Fruit fly (Drosophila melanogaster) whole organism, prepupa: ENCODE measurements around the gene CrebB.
A peak's percentile ranks its signal among the peaks of the same experiment; 100 is the strongest.

Experiments
- Blimp-1 ChIP-seq: fragments of 200-800 bp; sonication (Bioruptor generic); optimal IDR thresholded peaks from 3 replicates; lab custom pipeline; 2017; ENCODE audit warnings: missing biosample characterization, missing genetic modification characterization, mild to moderate bottlenecking, moderate library complexity, missing genetic modification reagents
- CG10631 ChIP-seq: fragments of 200-800 bp; sonication (Bioruptor generic); optimal IDR thresholded peaks from 2 replicates; lab custom pipeline; 2016; ENCODE audit warnings: missing biosample characterization, missing genetic modification characterization
- CG10669 ChIP-seq: fragments of 200-800 bp; sonication (Bioruptor generic); optimal IDR thresholded peaks from 3 replicates; lab custom pipeline; 2018; ENCODE audit warnings: missing biosample characterization, mild to moderate bottlenecking, missing genetic modification characterization, moderate library complexity
- CG15336 ChIP-seq: fragments of 200-800 bp; sonication (Bioruptor generic); IDR thresholded peaks from 2 replicates; pipeline ENCODE4 v1.3.6; 2022; ENCODE audit warnings: missing biosample characterization, missing genetic modification characterization
- CG1621 ChIP-seq: fragments of 200-800 bp; sonication (Bioruptor generic); optimal IDR thresholded peaks from 3 replicates; lab custom pipeline; 2018; ENCODE audit warnings: missing biosample characterization, mild to moderate bottlenecking, missing genetic modification characterization
- CG16779 ChIP-seq: fragments of 200-800 bp; sonication (Bioruptor generic); optimal IDR thresholded peaks from 3 replicates; lab custom pipeline; 2017; ENCODE audit warnings: missing biosample characterization, mild to moderate bottlenecking, missing genetic modification characterization
- CG3032 ChIP-seq: fragments of 200-800 bp; optimal IDR thresholded peaks from 2 replicates; lab custom pipeline; 2019; ENCODE audit warnings: missing biosample characterization, mild to moderate bottlenecking, missing genetic modification characterization, moderate library complexity
- CG31627 ChIP-seq: fragments of 200-800 bp; sonication (Bioruptor generic); optimal IDR thresholded peaks from 3 replicates; lab custom pipeline; 2016; ENCODE audit warnings: missing biosample characterization, missing genetic modification characterization
- CG32006 ChIP-seq: fragments of 200-800 bp; sonication (Bioruptor generic); optimal IDR thresholded peaks from 3 replicates; lab custom pipeline; 2017; ENCODE audit warnings: missing biosample characterization, mild to moderate bottlenecking, missing genetic modification characterization
- CG34406 ChIP-seq: fragments of 200-800 bp; sonication (Bioruptor generic); optimal IDR thresholded peaks from 3 replicates; lab custom pipeline; 2016; ENCODE audit warnings: missing biosample characterization, missing genetic modification characterization
- CG3919 ChIP-seq: fragments of 200-800 bp; sonication (Bioruptor generic); optimal IDR thresholded peaks from 3 replicates; lab custom pipeline; 2016; ENCODE audit warnings: missing biosample characterization, missing genetic modification characterization
- CG4318 ChIP-seq: fragments of 200-800 bp; sonication (Bioruptor generic); optimal IDR thresholded peaks from 3 replicates; lab custom pipeline; 2017; ENCODE audit warnings: missing biosample characterization, mild to moderate bottlenecking, missing genetic modification characterization
- CG6163 ChIP-seq: fragments of 200-800 bp; sonication (Bioruptor generic); IDR thresholded peaks from 3 replicates; pipeline ENCODE4 v1.3.6; 2022; ENCODE audit warnings: missing biosample characterization, missing genetic modification characterization
- CG6854 ChIP-seq: fragments of 200-800 bp; sonication (Bioruptor generic); optimal IDR thresholded peaks from 2 replicates; lab custom pipeline; 2017; ENCODE audit warnings: missing biosample characterization, mild to moderate bottlenecking, missing genetic modification characterization
- CG7368 ChIP-seq: fragments of 200-800 bp; sonication (Bioruptor generic); optimal IDR thresholded peaks from 3 replicates; lab custom pipeline; 2016; ENCODE audit warnings: missing biosample characterization, missing genetic modification characterization
- CG8119 ChIP-seq: fragments of 200-800 bp; sonication (Bioruptor generic); IDR thresholded peaks from 3 replicates; pipeline ENCODE4 v1.3.6; 2022; ENCODE audit warnings: missing biosample characterization, missing genetic modification characterization
- CG8632 ChIP-seq: fragments of 200-800 bp; sonication (Bioruptor generic); optimal IDR thresholded peaks from 3 replicates; lab custom pipeline; 2016; ENCODE audit warnings: missing biosample characterization, missing genetic modification characterization
- Eip78C ChIP-seq: fragments of 200-800 bp; sonication (Bioruptor generic); peaks from one replicate; lab custom pipeline; 2016; ENCODE audit warnings: missing biosample characterization, missing genetic modification characterization
- Ets96B ChIP-seq: fragments of 200-800 bp; optimal IDR thresholded peaks from 2 replicates; lab custom pipeline; 2019; ENCODE audit warnings: missing biosample characterization, mild to moderate bottlenecking, missing genetic modification characterization, moderate library complexity
- Gug ChIP-seq: fragments of 200-800 bp; sonication (Bioruptor generic); IDR thresholded peaks from 2 replicates; pipeline ENCODE4 v1.3.6; 2022; ENCODE audit warnings: missing biosample characterization, missing genetic modification characterization
- Hr39 ChIP-seq: fragments of 200-800 bp; sonication (Bioruptor generic); optimal IDR thresholded peaks from 2 replicates; lab custom pipeline; 2016; ENCODE audit warnings: missing biosample characterization, missing genetic modification characterization
- Hr4 ChIP-seq: fragments of 200-800 bp; sonication (Bioruptor generic); optimal IDR thresholded peaks from 3 replicates; lab custom pipeline; 2016; ENCODE audit warnings: missing biosample characterization, missing genetic modification characterization
- Lpt ChIP-seq: fragments of 200-800 bp; sonication (Bioruptor generic); optimal IDR thresholded peaks from 3 replicates; lab custom pipeline; 2016; ENCODE audit warnings: missing biosample characterization, missing genetic modification characterization
- Met ChIP-seq: fragments of 200-800 bp; sonication (Bioruptor generic); optimal IDR thresholded peaks from 3 replicates; lab custom pipeline; 2016; ENCODE audit warnings: missing biosample characterization, missing genetic modification characterization
- OdsH ChIP-seq: fragments of 200-800 bp; sonication (Bioruptor generic); optimal IDR thresholded peaks from 3 replicates; lab custom pipeline; 2016; ENCODE audit warnings: missing biosample characterization, missing genetic modification characterization
- Sox102F ChIP-seq: fragments of 200-800 bp; sonication (Bioruptor generic); optimal IDR thresholded peaks from 2 replicates; lab custom pipeline; 2016; ENCODE audit warnings: missing biosample characterization, mild to moderate bottlenecking, missing genetic modification characterization
- Sox15 ChIP-seq: fragments of 200-800 bp; sonication (Bioruptor generic); optimal IDR thresholded peaks from 3 replicates; lab custom pipeline; 2016; ENCODE audit warnings: missing biosample characterization, missing genetic modification characterization
- achi ChIP-seq: fragments of 200-800 bp; sonication (Bioruptor generic); optimal IDR thresholded peaks from 3 replicates; lab custom pipeline; 2016; ENCODE audit warnings: missing biosample characterization, missing genetic modification characterization
- acj6 ChIP-seq: fragments of 200-800 bp; sonication (Bioruptor generic); optimal IDR thresholded peaks from 3 replicates; lab custom pipeline; 2016; ENCODE audit warnings: missing biosample characterization, missing genetic modification characterization
- dac ChIP-seq: fragments of 200-800 bp; sonication (Bioruptor generic); optimal IDR thresholded peaks from 2 replicates; lab custom pipeline; 2017; ENCODE audit warnings: missing biosample characterization, mild to moderate bottlenecking, missing genetic modification characterization
- dsx ChIP-seq: fragments of 200-800 bp; optimal IDR thresholded peaks from 3 replicates; lab custom pipeline; 2019; ENCODE audit warnings: missing biosample characterization, mild to moderate bottlenecking, missing genetic modification characterization, moderate library complexity; ENCODE audit not compliant: poor library complexity, severe bottlenecking
- eg ChIP-seq: fragments of 200-800 bp; sonication (Bioruptor generic); IDR thresholded peaks from 3 replicates; pipeline ENCODE4 v1.3.6; 2022; ENCODE audit warnings: missing biosample characterization, missing genetic modification characterization
- fd59A ChIP-seq: fragments of 200-800 bp; sonication (Bioruptor generic); optimal IDR thresholded peaks from 2 replicates; lab custom pipeline; 2017; ENCODE audit warnings: missing biosample characterization, mild to moderate bottlenecking, missing genetic modification characterization, missing genetic modification reagents
- fkh ChIP-seq: fragments of 200-800 bp; sonication (Bioruptor generic); optimal IDR thresholded peaks from 3 replicates; lab custom pipeline; 2017; ENCODE audit warnings: missing biosample characterization, mild to moderate bottlenecking, missing genetic modification characterization, moderate library complexity
- pdm3 ChIP-seq: fragments of 200-800 bp; sonication (Bioruptor generic); optimal IDR thresholded peaks from 3 replicates; lab custom pipeline; 2016; ENCODE audit warnings: missing biosample characterization, missing genetic modification characterization
- salr ChIP-seq, 2 experiments: fragments of 200-800 bp; sonication (Bioruptor generic); optimal IDR thresholded peaks; 3 replicates each; lab custom pipeline; 2016 to 2018; ENCODE audit warnings: missing biosample characterization in 2 of 2, missing genetic modification characterization in 2 of 2, mild to moderate bottlenecking in 1 of 2
- svp ChIP-seq: fragments of 200-800 bp; sonication (Bioruptor generic); peaks from one replicate; lab custom pipeline; 2016; ENCODE audit warnings: missing biosample characterization, missing genetic modification characterization
- topi ChIP-seq: fragments of 200-800 bp; sonication (Bioruptor generic); optimal IDR thresholded peaks from 3 replicates; lab custom pipeline; 2016; ENCODE audit warnings: missing biosample characterization, missing genetic modification characterization

CrebB gene

DNA sequence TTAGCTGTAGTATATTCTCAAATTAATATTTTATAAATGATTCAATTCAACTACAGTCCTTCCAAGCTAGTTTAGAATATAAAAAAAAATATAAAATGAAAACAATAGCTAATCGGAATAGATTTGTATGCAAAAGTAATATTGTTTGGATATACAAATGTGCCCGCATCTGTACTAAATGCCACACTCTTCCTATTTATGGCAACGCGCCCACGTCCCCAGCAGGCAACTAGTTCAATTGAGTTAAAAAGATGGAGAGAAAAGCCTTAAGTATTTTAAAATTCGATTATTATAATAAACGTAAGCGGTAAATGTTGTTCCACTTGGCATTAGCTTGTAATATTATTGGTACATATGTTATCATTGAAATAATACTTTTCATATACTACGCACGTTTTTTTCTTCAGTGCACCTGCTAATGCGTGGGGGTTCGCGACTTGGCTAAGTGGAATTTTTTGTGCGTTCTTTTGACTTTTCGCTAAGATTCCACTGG, 39.5 kb downstream of the CrebB start (continued):
- TF ChIP-seq topi (peak; percentile 2), Hr39 (GFP tag; lab: Kevin White, UChicago) (peak; percentile 3), achi (GFP tag; lab: Kevin White, UChicago) (peak; percentile 26), CG6163 (peak; percentile 55; the same call in 1 of the 3 replicates), CG3919 (GFP tag; lab: Kevin White, UChicago) (peak; percentile 19), CG34406 (GFP tag; lab: Kevin White, UChicago) (no peak), pdm3 (GFP tag; lab: Kevin White, UChicago) (peak; percentile 59), CG8632 (peak; percentile 11), CG6854 (GFP tag; lab: Kevin White, UChicago) (no peak), salr (GFP tag; optimal IDR thresholded peaks at IDR 0.05; lab: Kevin White, UChicago) (peak in 1 of 2 experiments; percentile 66), CG31627 (no peak), CG10631 (peak; percentile 31), acj6 (peak; percentile 29), CG4318 (GFP tag; lab: Kevin White, UChicago) (peak; percentile 78), Blimp-1 (GFP tag; lab: Kevin White, UChicago) (no peak), dsx (GFP tag; lab: Kevin White, UChicago) (no peak), Lpt (peak; percentile 64), CG10669 (peak; percentile 9), CG16779 (tag; lab: Kevin White, UChicago) (peak; percentile 26), fkh (GFP tag; lab: Kevin White, UChicago) (no peak), Sox15 (GFP tag; lab: Kevin White, UChicago) (no peak), CG7368 (GFP tag; lab: Kevin White, UChicago) (no peak), CG1621 (tag; lab: Kevin White, UChicago) (no peak), Sox102F (peak; percentile 6), dac (GFP tag; lab: Kevin White, UChicago) (peak; percentile 55)
- TF ChIP-seq, all 60 proteins: peak for 37

DNA sequence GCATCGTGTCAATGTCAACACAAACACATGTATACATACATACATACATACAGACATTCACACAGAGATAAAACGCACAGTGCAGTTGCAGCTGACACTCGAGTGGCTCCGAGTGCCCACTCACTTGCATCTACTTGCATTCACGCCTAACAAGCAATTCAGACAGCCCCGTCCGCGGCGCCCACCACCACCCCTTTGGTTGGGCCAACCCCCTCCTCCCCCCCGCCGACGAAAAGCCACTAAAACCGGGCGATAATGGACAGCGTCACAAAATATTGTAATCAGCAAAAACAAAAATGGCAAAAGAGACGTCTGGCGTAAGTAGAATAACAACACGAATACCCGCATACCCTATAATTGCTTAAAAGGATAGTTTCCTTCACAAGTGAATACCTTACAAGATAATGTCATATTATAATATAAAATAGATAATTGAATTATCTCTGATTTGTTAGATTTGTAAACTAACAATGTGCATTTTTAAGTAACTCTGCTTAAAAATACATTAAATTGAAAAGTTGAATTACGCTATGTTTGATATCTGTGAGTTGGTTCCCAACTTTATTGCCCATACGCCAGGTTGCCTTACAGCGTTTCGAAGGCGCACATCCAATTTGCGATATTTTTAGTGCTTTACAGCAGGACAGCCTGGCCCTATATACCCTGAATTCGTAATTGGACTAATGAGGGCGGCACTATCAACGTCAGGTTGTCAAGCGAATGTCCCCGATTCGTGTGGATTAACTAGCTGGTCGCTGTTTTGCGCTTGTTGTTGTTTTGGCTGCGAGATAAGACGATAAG, 40.6 kb downstream of the CrebB start:
- TF ChIP-seq svp (GFP tag; lab: Kevin White, UChicago) (peak; percentile 61), dsx (GFP tag; lab: Kevin White, UChicago) (no peak), CG4318 (GFP tag; lab: Kevin White, UChicago) (no peak), CG32006 (GFP tag; lab: Kevin White, UChicago) (peak; percentile 28), Eip78C (GFP tag; lab: Kevin White, UChicago) (peak; percentile 28), salr (GFP tag; optimal IDR thresholded peaks at IDR 0.05; lab: Kevin White, UChicago) (no peak)

DNA sequence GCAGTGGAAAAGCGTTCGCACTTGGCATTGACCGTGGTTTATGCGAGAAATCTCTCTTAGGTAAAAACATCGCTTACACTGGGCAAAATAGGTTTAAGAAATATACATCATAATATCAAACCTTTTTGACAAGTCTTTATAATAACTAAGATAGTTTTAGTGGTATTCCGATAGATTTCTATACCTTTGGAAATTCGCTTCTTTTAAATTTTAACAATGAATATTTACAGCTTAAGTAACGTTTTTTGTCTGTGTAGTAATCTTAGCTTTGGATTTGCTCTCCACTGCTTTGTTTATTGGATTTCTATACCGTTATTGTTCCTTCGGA, 41.2 kb downstream of the CrebB start:
- peak; percentile 59 for TF ChIP-seq Eip78C (GFP tag; lab: Kevin White, UChicago)
- no peak for TF ChIP-seq Blimp-1 (GFP tag; lab: Kevin White, UChicago)
- TF ChIP-seq svp (GFP tag; lab: Kevin White, UChicago): peak; percentile 15
- peak; percentile 30 for TF ChIP-seq Hr4 (GFP tag; lab: Kevin White, UChicago)
- no peak for TF ChIP-seq CG16779 (tag; lab: Kevin White, UChicago)
- peak; percentile 20 for TF ChIP-seq OdsH (GFP tag; lab: Kevin White, UChicago)
- TF ChIP-seq Ets96B (tag; lab: Kevin White, UChicago): peak; percentile 10
- no peak for TF ChIP-seq CG6163
- no peak for TF ChIP-seq topi
- TF ChIP-seq CG10669: no peak
- no peak for TF ChIP-seq dac (GFP tag; lab: Kevin White, UChicago)
- no peak for TF ChIP-seq CG4318 (GFP tag; lab: Kevin White, UChicago)
- TF ChIP-seq CG1621 (tag; lab: Kevin White, UChicago): no peak
- no peak for TF ChIP-seq fd59A (GFP tag; lab: Kevin White, UChicago)
- TF ChIP-seq CG8632: peak; percentile 17
- peak; percentile 63; the same call in 1 of the 2 replicates for TF ChIP-seq CG15336 (GFP tag; lab: Robert Waterston, UW)
- TF ChIP-seq Gug (GFP tag; lab: Robert Waterston, UW): peak; percentile 20; the same call in 1 of the 2 replicates
- no peak for TF ChIP-seq achi (GFP tag; lab: Kevin White, UChicago)
- no peak for TF ChIP-seq Met
- no peak for TF ChIP-seq CG34406 (GFP tag; lab: Kevin White, UChicago)
- TF ChIP-seq CG32006 (GFP tag; lab: Kevin White, UChicago): peak; percentile 49
- TF ChIP-seq CG31627: no peak
- TF ChIP-seq eg (GFP tag; lab: Robert Waterston, UW): peak; percentile 53; the same call in 1 of the 3 replicates
- no peak for TF ChIP-seq Lpt
- TF ChIP-seq CG3919 (GFP tag; lab: Kevin White, UChicago): no peak
- TF ChIP-seq CG8119 (GFP tag; lab: Robert Waterston, UW): 0 out of 3 replicates have a peak, but pooled peaks have one; percentile 34
- TF ChIP-seq CG3032 (tag; lab: Kevin White, UChicago): no peak
- TF ChIP-seq, all 60 proteins: peak for 11
